Fruit fly (Drosophila melanogaster): ENCODE data around the gene CG15628.
A peak's percentile ranks its signal among the peaks of the same experiment; 100 is the strongest.

Gene CG15628

dm6 chr2L:4837772-4838397, 16.3 kb downstream of the CG15628 start, which contains the start of the genes tank and CG12194 (continued):
- TF ChIP-seq Sox102F (GFP tag; optimal IDR thresholded peaks at IDR 0.05) (peak; percentile 100), Sox100B (GFP tag; optimal IDR thresholded peaks at IDR 0.05) (peak; percentile 92), sd (tag; optimal IDR thresholded peaks at IDR 0.05) (peak; percentile 92), Xrp1 (GFP tag; IDR thresholded peaks at IDR 0.05) (peak; percentile 100), Doc3 (GFP tag; IDR thresholded peaks at IDR 0.05; ENCODE audit: partially characterized antibody) (peak; percentile 82; the same call in 2 of the 3 replicates), CG2116 (GFP tag; optimal IDR thresholded peaks at IDR 0.05) (peak; percentile 90), Bdp1 (GFP tag; optimal IDR thresholded peaks at IDR 0.05) (peak; percentile 95), cwo (GFP tag; optimal IDR thresholded peaks at IDR 0.05) (peak; percentile 96), CG12299 (tag; optimal IDR thresholded peaks at IDR 0.05) (peak; percentile 95), CG17829 (tag; optimal IDR thresholded peaks at IDR 0.05) (peak; percentile 98), dati (GFP tag; IDR thresholded peaks at IDR 0.05) (peak; percentile 99), Lpt (GFP tag; optimal IDR thresholded peaks at IDR 0.05) (no peak), shn (GFP tag; optimal IDR thresholded peaks at IDR 0.05) (peak; percentile 99), salm (tag; optimal IDR thresholded peaks at IDR 0.05) (peak; percentile 98), Dll (GFP tag; IDR thresholded peaks at IDR 0.05; ENCODE audit: partially characterized antibody) (peak; percentile 87)

dm6 chr2L:4838494-4839320, 17.1 kb downstream of the CG15628 start:
- peak in 1 of 3 experiments; percentile 35 for TF ChIP-seq lola (GFP tag; optimal IDR thresholded peaks at IDR 0.05)
- no peak for TF ChIP-seq CTCF (GFP tag; optimal IDR thresholded peaks at IDR 0.05)
- no peak for TF ChIP-seq tio (GFP tag; optimal IDR thresholded peaks at IDR 0.05)
- no peak for TF ChIP-seq grn (GFP tag; optimal IDR thresholded peaks at IDR 0.05)
- TF ChIP-seq CG9215 (GFP tag; IDR thresholded peaks at IDR 0.05): no peak
- TF ChIP-seq Poxn (GFP tag; IDR thresholded peaks at IDR 0.05): no peak
- TF ChIP-seq CG2116 (GFP tag; optimal IDR thresholded peaks at IDR 0.05): no peak
- TF ChIP-seq nom (GFP tag; optimal IDR thresholded peaks at IDR 0.05): no peak
- no peak for TF ChIP-seq CG3065 (GFP tag; optimal IDR thresholded peaks at IDR 0.05)
- no peak for TF ChIP-seq CG42726 (GFP tag; IDR thresholded peaks at IDR 0.05; ENCODE audit: partially characterized antibody)
- TF ChIP-seq CG11398 (GFP tag; optimal IDR thresholded peaks at IDR 0.05): peak; percentile 34
- no peak for TF ChIP-seq Neu2 (GFP tag; optimal IDR thresholded peaks at IDR 0.05; ENCODE audit: borderline replicate concordance)
- peak; percentile 49 for TF ChIP-seq CG18764 (GFP tag; optimal IDR thresholded peaks at IDR 0.05)
- no peak for TF ChIP-seq slp2 (GFP tag; optimal IDR thresholded peaks at IDR 0.05)
- TF ChIP-seq CG17385 (GFP tag; optimal IDR thresholded peaks at IDR 0.05): no peak
- no peak for TF ChIP-seq Jarid2 (GFP tag; optimal IDR thresholded peaks at IDR 0.05)
- peak; percentile 13 for TF ChIP-seq CG6683 (GFP tag; optimal IDR thresholded peaks at IDR 0.05)
- no peak for TF ChIP-seq ase (GFP tag; IDR thresholded peaks at IDR 0.05)
- no peak for TF ChIP-seq CG7372 (GFP tag; IDR thresholded peaks at IDR 0.05)
- TF ChIP-seq CHES-1-like (GFP tag; optimal IDR thresholded peaks at IDR 0.05): no peak
- no peak for TF ChIP-seq CG4424 (GFP tag; optimal IDR thresholded peaks at IDR 0.05)
- no peak for TF ChIP-seq CG7786 (GFP tag; optimal IDR thresholded peaks at IDR 0.05)
- TF ChIP-seq gcm (GFP tag; optimal IDR thresholded peaks at IDR 0.05): no peak
- TF ChIP-seq CG16813 (GFP tag; IDR thresholded peaks at IDR 0.05; ENCODE audit: partially characterized antibody): no peak
- no peak for TF ChIP-seq D19B (GFP tag; optimal IDR thresholded peaks at IDR 0.05)
- TF ChIP-seq trem (tag; optimal IDR thresholded peaks at IDR 0.05): no peak
- TF ChIP-seq CG31388 (GFP tag; optimal IDR thresholded peaks at IDR 0.05): no peak
- TF ChIP-seq CG32532 (GFP tag; IDR thresholded peaks at IDR 0.05): no peak
- TF ChIP-seq CG12219 (GFP tag; optimal IDR thresholded peaks at IDR 0.05): peak; percentile 52
- TF ChIP-seq gt (GFP tag; IDR thresholded peaks at IDR 0.05): no peak
- no peak for TF ChIP-seq chif (GFP tag; optimal IDR thresholded peaks at IDR 0.05)
- no peak for TF ChIP-seq CG10321 (GFP tag; IDR thresholded peaks at IDR 0.05)
- no peak for TF ChIP-seq HLH4C (GFP tag; IDR thresholded peaks at IDR 0.05; ENCODE audit: partially characterized antibody)
- TF ChIP-seq CG12155 (GFP tag; optimal IDR thresholded peaks at IDR 0.05): no peak
